Worm (Caenorhabditis elegans): ENCODE results near the gene frh-1.

ce11 chrII:5902139-5902538 lies 15.1 kb upstream of the frh-1 start:
- no peak for TF ChIP-seq nhr-2 (tag; optimal IDR thresholded peaks at IDR 0.05)
- TF ChIP-seq elt-1 (tag; optimal IDR thresholded peaks at IDR 0.05; ENCODE audit: borderline replicate concordance, insufficient read depth): no peak
- no peak for TF ChIP-seq unc-62 (GFP tag; optimal IDR thresholded peaks at IDR 0.05)
- TF ChIP-seq snpc-4 (tag; optimal IDR thresholded peaks at IDR 0.05): no peak
- TF ChIP-seq drap-1 (GFP tag; optimal IDR thresholded peaks at IDR 0.05): no peak
- no peak for TF ChIP-seq elt-3 (tag; optimal IDR thresholded peaks at IDR 0.05)
- TF ChIP-seq mep-1 (tag; optimal IDR thresholded peaks at IDR 0.05): no peak
- no peak for TF ChIP-seq nhr-28 (tag; optimal IDR thresholded peaks at IDR 0.05)
- TF ChIP-seq ceh-43 (GFP tag; optimal IDR thresholded peaks at IDR 0.05): no peak
- TF ChIP-seq unc-39 (tag; optimal IDR thresholded peaks at IDR 0.05): no peak

All from whole organism, mixed stage, embryonic.